Worm (Caenorhabditis elegans) whole organism, late embryonic: ENCODE data around the gene cgt-3.

Experiments
- C08G9.2 ChIP-seq: sonication (generic microtip); optimal IDR thresholded peaks from 2 replicates; lab custom pipeline; 2016; ENCODE audit warnings: mild to moderate bottlenecking, missing genetic modification characterization, moderate library complexity, missing compliant biosample characterization
- F13H6.1 ChIP-seq: sonication (generic microtip); optimal IDR thresholded peaks from 2 replicates; lab custom pipeline; 2016; ENCODE audit warnings: missing genetic modification characterization, missing compliant biosample characterization
- K02D7.2 ChIP-seq: sonication (generic microtip); optimal IDR thresholded peaks from 2 replicates; lab custom pipeline; 2017; ENCODE audit warnings: mild to moderate bottlenecking, missing genetic modification characterization, missing compliant biosample characterization
- Y22D7AL.16 ChIP-seq: sonication (generic microtip); optimal IDR thresholded peaks from 2 replicates; lab custom pipeline; 2016; ENCODE audit warnings: missing genetic modification characterization, missing compliant biosample characterization
- ahr-1 ChIP-seq: sonication (generic microtip); optimal IDR thresholded peaks from 2 replicates; lab custom pipeline; 2016; ENCODE audit warnings: missing genetic modification characterization, missing compliant biosample characterization
- ceh-14 ChIP-seq: sonication (generic microtip); optimal IDR thresholded peaks from 2 replicates; lab custom pipeline; 2016; ENCODE audit warnings: missing genotype, missing genetic modification characterization, missing compliant biosample characterization
- ceh-19 ChIP-seq: fragments of 200-800 bp; sonication (Bioruptor generic); optimal IDR thresholded peaks from 2 replicates; lab custom pipeline; 2018; ENCODE audit warnings: mild to moderate bottlenecking, missing genetic modification characterization, missing compliant biosample characterization
- ceh-22 ChIP-seq: sonication (generic microtip); optimal IDR thresholded peaks from 2 replicates; lab custom pipeline; 2017; ENCODE audit warnings: missing biosample characterization, missing genetic modification characterization
- ceh-31 ChIP-seq: sonication (generic microtip); optimal IDR thresholded peaks from 2 replicates; lab custom pipeline; 2016; ENCODE audit warnings: missing genetic modification characterization, missing compliant biosample characterization
- ceh-45 ChIP-seq: fragments of 200-800 bp; sonication (Bioruptor generic); IDR thresholded peaks from 2 replicates; pipeline ENCODE4 v1.3.6; 2022; ENCODE audit warnings: missing genetic modification reagents, missing genetic modification characterization, missing compliant biosample characterization
- ceh-48 ChIP-seq: sonication (generic microtip); optimal IDR thresholded peaks from 2 replicates; lab custom pipeline; 2016; ENCODE audit warnings: missing genetic modification characterization, inconsistent platforms, missing compliant biosample characterization
- ceh-6 ChIP-seq: fragments of 200-800 bp; sonication (Bioruptor generic); optimal IDR thresholded peaks from 2 replicates; lab custom pipeline; 2018; ENCODE audit warnings: mild to moderate bottlenecking, missing genetic modification characterization, missing compliant biosample characterization
- che-1 ChIP-seq: sonication (generic microtip); optimal IDR thresholded peaks from 2 replicates; lab custom pipeline; 2016; ENCODE audit warnings: mild to moderate bottlenecking, missing genetic modification characterization, missing compliant biosample characterization
- dmd-4 ChIP-seq: sonication (generic microtip); optimal IDR thresholded peaks from 2 replicates; lab custom pipeline; 2016; ENCODE audit warnings: borderline replicate concordance, missing genetic modification characterization, missing compliant biosample characterization
- dve-1 ChIP-seq: sonication (generic microtip); optimal IDR thresholded peaks from 2 replicates; lab custom pipeline; 2017; ENCODE audit warnings: antibody characterized with exemption, mild to moderate bottlenecking, missing genetic modification characterization, missing compliant biosample characterization
- elt-2 ChIP-seq: sonication (generic microtip); optimal IDR thresholded peaks from 2 replicates; lab custom pipeline; 2016; ENCODE audit warnings: missing genetic modification reagents, missing genetic modification characterization, missing compliant biosample characterization
- elt-4 ChIP-seq: sonication (generic microtip); optimal IDR thresholded peaks from 2 replicates; lab custom pipeline; 2016; ENCODE audit warnings: missing genetic modification characterization, missing compliant biosample characterization
- eyg-1 ChIP-seq: sonication (generic microtip); optimal IDR thresholded peaks from 2 replicates; lab custom pipeline; 2016; ENCODE audit warnings: missing genotype, missing genetic modification characterization, missing compliant biosample characterization
- fkh-10 ChIP-seq: fragments of 150-350 bp; optimal IDR thresholded peaks from 2 replicates; lab custom pipeline; 2014; ENCODE audit warnings: missing biosample characterization, missing genetic modification reagents, missing genetic modification characterization
- hlh-13 ChIP-seq: fragments of 200-800 bp; sonication (Bioruptor generic); optimal IDR thresholded peaks from 2 replicates; lab custom pipeline; 2018; ENCODE audit warnings: mild to moderate bottlenecking, missing genetic modification characterization, missing compliant biosample characterization
- hlh-15 ChIP-seq: sonication (generic microtip); optimal IDR thresholded peaks from 2 replicates; lab custom pipeline; 2016; ENCODE audit warnings: missing genetic modification characterization, missing compliant biosample characterization
- hlh-30 ChIP-seq: sonication (generic microtip); optimal IDR thresholded peaks from 2 replicates; lab custom pipeline; 2017; ENCODE audit warnings: antibody characterized with exemption, missing genetic modification characterization, missing compliant biosample characterization; ENCODE audit not compliant: insufficient read depth
- hlh-8 ChIP-seq: sonication (generic microtip); optimal IDR thresholded peaks from 2 replicates; lab custom pipeline; 2016; ENCODE audit warnings: missing genotype, missing genetic modification characterization, missing compliant biosample characterization
- madf-2 ChIP-seq: sonication (generic microtip); optimal IDR thresholded peaks from 2 replicates; lab custom pipeline; 2017; ENCODE audit warnings: missing genetic modification characterization, missing compliant biosample characterization
- mec-3 ChIP-seq: sonication (generic microtip); optimal IDR thresholded peaks from 2 replicates; lab custom pipeline; 2016; ENCODE audit warnings: borderline replicate concordance, missing genetic modification characterization, missing compliant biosample characterization
- nfya-1 ChIP-seq: sonication (generic microtip); optimal IDR thresholded peaks from 2 replicates; lab custom pipeline; 2017; ENCODE audit warnings: missing genetic modification characterization, mild to moderate bottlenecking, missing compliant biosample characterization, antibody characterized with exemption, moderate library complexity
- nhr-11 ChIP-seq: fragments of 150-350 bp; optimal IDR thresholded peaks from 2 replicates; lab custom pipeline; 2014; ENCODE audit warnings: missing biosample characterization, missing genetic modification characterization
- npax-4 ChIP-seq: sonication (generic microtip); optimal IDR thresholded peaks from 2 replicates; lab custom pipeline; 2016; ENCODE audit warnings: missing genetic modification characterization, missing compliant biosample characterization
- odd-2 ChIP-seq: sonication (generic microtip); optimal IDR thresholded peaks from 2 replicates; lab custom pipeline; 2017; ENCODE audit warnings: antibody characterized with exemption, mild to moderate bottlenecking, missing genetic modification characterization, missing compliant biosample characterization
- pat-9 ChIP-seq: fragments of 200-800 bp; sonication (Bioruptor generic); optimal IDR thresholded peaks from 2 replicates; lab custom pipeline; 2018; ENCODE audit warnings: mild to moderate bottlenecking, missing genetic modification characterization, moderate library complexity, missing compliant biosample characterization
- pax-1 ChIP-seq: fragments of 150-350 bp; optimal IDR thresholded peaks from 2 replicates; lab custom pipeline; 2014; ENCODE audit warnings: missing biosample characterization, missing genetic modification characterization
- pha-4 ChIP-seq: fragments of 150-350 bp; optimal IDR thresholded peaks from 2 replicates; lab custom pipeline; 2018; ENCODE audit warnings: missing biosample characterization, missing genetic modification reagents, missing genetic modification characterization
- ref-2 ChIP-seq: sonication (generic microtip); optimal IDR thresholded peaks from 2 replicates; lab custom pipeline; 2016; ENCODE audit warnings: missing genetic modification characterization, missing compliant biosample characterization
- sdc-2 ChIP-seq: sonication (generic microtip); optimal IDR thresholded peaks from 2 replicates; lab custom pipeline; 2016; ENCODE audit warnings: missing genotype, missing genetic modification characterization, missing compliant biosample characterization
- sox-2 ChIP-seq: fragments of 200-800 bp; sonication (Bioruptor generic); IDR thresholded peaks from 2 replicates; pipeline ENCODE4 v1.3.6; 2022; ENCODE audit warnings: missing genetic modification reagents, missing genetic modification characterization, missing compliant biosample characterization
- sox-4 ChIP-seq: sonication (generic microtip); optimal IDR thresholded peaks from 2 replicates; lab custom pipeline; 2017; ENCODE audit warnings: mild to moderate bottlenecking, missing genetic modification characterization, inconsistent platforms, missing compliant biosample characterization
- ttx-3 ChIP-seq: sonication (generic microtip); optimal IDR thresholded peaks from 2 replicates; lab custom pipeline; 2016; ENCODE audit warnings: missing genetic modification reagents, missing genetic modification characterization, missing compliant biosample characterization
- unc-42 ChIP-seq: sonication (generic microtip); optimal IDR thresholded peaks from 2 replicates; lab custom pipeline; 2016; ENCODE audit warnings: missing genotype, missing genetic modification characterization, missing compliant biosample characterization
- unc-55 ChIP-seq: sonication (generic microtip); optimal IDR thresholded peaks from 2 replicates; lab custom pipeline; 2017; ENCODE audit warnings: missing biosample characterization, missing genetic modification reagents, missing genetic modification characterization
- zip-5 ChIP-seq: sonication (generic microtip); optimal IDR thresholded peaks from 2 replicates; lab custom pipeline; 2016; ENCODE audit warnings: missing genetic modification characterization, missing compliant biosample characterization

Gene cgt-3

DNA sequence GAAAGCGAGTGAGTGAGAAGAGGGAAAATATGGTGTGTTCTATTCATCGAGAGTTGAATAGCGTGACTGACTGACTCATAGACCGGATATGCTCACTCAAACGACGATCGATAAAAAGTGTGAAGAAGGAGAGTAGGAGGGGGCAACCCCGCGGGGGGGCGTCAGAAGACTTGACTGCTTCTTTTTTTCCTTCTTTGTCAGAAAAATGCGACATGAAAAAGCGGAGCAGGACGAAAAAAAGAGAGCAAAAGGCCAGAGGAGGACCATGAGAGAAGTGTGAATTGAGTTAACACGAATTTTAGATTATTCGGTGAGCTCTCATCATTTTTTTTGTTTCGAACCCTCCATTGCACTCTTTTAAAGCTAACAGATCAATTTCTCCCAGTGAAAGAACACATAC lies 51.2 kb downstream of the cgt-3 start:
- no peak for TF ChIP-seq elt-2 (tag; lab: Kevin White, UChicago)
- TF ChIP-seq mec-3 (tag; lab: Kevin White, UChicago) = no peak
- TF ChIP-seq odd-2 = no peak
- TF ChIP-seq fkh-10 (GFP tag; lab: Kevin White, UChicago) = peak; percentile 39
- TF ChIP-seq unc-55 (GFP tag; lab: Kevin White, UChicago) = no peak
- no peak for TF ChIP-seq eyg-1 (tag; lab: Kevin White, UChicago)
- no peak for TF ChIP-seq ref-2
- TF ChIP-seq ceh-45 (GFP tag; lab: Robert Waterston, UW) = no peak
- TF ChIP-seq dmd-4 (tag; lab: Kevin White, UChicago) = no peak
- TF ChIP-seq K02D7.2 (tag; lab: Kevin White, UChicago) = no peak
- no peak for TF ChIP-seq elt-4 (tag; lab: Kevin White, UChicago)
- TF ChIP-seq Y22D7AL.16 = no peak
- TF ChIP-seq ceh-6 (GFP tag; lab: Kevin White, UChicago) = no peak
- TF ChIP-seq nfya-1 (tag; lab: Kevin White, UChicago) = no peak
- peak; percentile 47 for TF ChIP-seq ceh-48
- TF ChIP-seq ttx-3 (tag; lab: Kevin White, UChicago) = no peak
- no peak for TF ChIP-seq zip-5
- TF ChIP-seq F13H6.1 (tag; lab: Kevin White, UChicago) = no peak
- peak; percentile 19 for TF ChIP-seq ceh-31
- no peak for TF ChIP-seq sox-2 (GFP tag; lab: Robert Waterston, UW)
- TF ChIP-seq ceh-19 = no peak
- TF ChIP-seq pax-1 (tag; lab: Kevin White, UChicago) = no peak
- TF ChIP-seq sdc-2 (tag; lab: Kevin White, UChicago) = no peak
- TF ChIP-seq C08G9.2 (tag; lab: Kevin White, UChicago) = no peak
- TF ChIP-seq nhr-11 (tag; lab: Kevin White, UChicago) = no peak
- TF ChIP-seq ahr-1 = no peak
- TF ChIP-seq npax-4 = no peak
- TF ChIP-seq unc-42 (tag; lab: Kevin White, UChicago) = peak; percentile 63
- TF ChIP-seq pha-4 (tag; lab: Kevin White, UChicago) = no peak
- no peak for TF ChIP-seq hlh-30 (tag; lab: Kevin White, UChicago)
- TF ChIP-seq hlh-15 (tag; lab: Kevin White, UChicago) = no peak
- TF ChIP-seq sox-4 (tag; lab: Kevin White, UChicago) = no peak
- TF ChIP-seq dve-1 = no peak

- TF ChIP-seq ceh-22 (tag; lab: Kevin White, UChicago) (no peak), elt-2 (tag; lab: Kevin White, UChicago) (no peak), unc-55 (GFP tag; lab: Kevin White, UChicago) (no peak), pat-9 (tag; lab: Kevin White, UChicago) (no peak), madf-2 (tag; lab: Kevin White, UChicago) (no peak), hlh-13 (no peak), ceh-14 (tag; lab: Kevin White, UChicago) (no peak), che-1 (tag; lab: Kevin White, UChicago) (no peak), ceh-31 (no peak), hlh-8 (tag; lab: Kevin White, UChicago) (no peak), sox-2 (GFP tag; lab: Robert Waterston, UW) (no peak), dmd-4 (tag; lab: Kevin White, UChicago) (no peak)
Observed at ce11 chrII:5964962-5965361, 53.8 kb downstream of the cgt-3 start.
